Worm (Caenorhabditis elegans) whole organism, mixed stage, embryonic: ENCODE measurements around the gene pals-38.

Experiments
- M03D4.4 ChIP-seq: sonication (generic microtip); optimal IDR thresholded peaks from 2 replicates; lab custom pipeline; 2017; ENCODE audit warnings: mild to moderate bottlenecking, missing genetic modification characterization, missing compliant biosample characterization
- bed-3 ChIP-seq: fragments of 200-800 bp; sonication (Bioruptor generic); optimal IDR thresholded peaks from 3 replicates; lab custom pipeline; 2018; ENCODE audit warnings: mild to moderate bottlenecking, missing genetic modification characterization, moderate library complexity, missing compliant biosample characterization
- blmp-1 ChIP-seq: fragments of 150-350 bp; optimal IDR thresholded peaks from 2 replicates; lab custom pipeline; 2014; ENCODE audit warnings: missing biosample characterization, missing genetic modification characterization
- ceh-39 ChIP-seq: fragments of 150-350 bp; optimal IDR thresholded peaks from 2 replicates; lab custom pipeline; 2014; ENCODE audit warnings: missing biosample characterization, missing genetic modification characterization
- ceh-83 ChIP-seq: fragments of 200-800 bp; sonication (Bioruptor generic); optimal IDR thresholded peaks from 2 replicates; lab custom pipeline; 2018; ENCODE audit warnings: mild to moderate bottlenecking, missing genetic modification characterization, missing compliant biosample characterization
- cnd-1 ChIP-seq: fragments of 200-800 bp; sonication (Bioruptor generic); optimal IDR thresholded peaks from 2 replicates; lab custom pipeline; 2018; ENCODE audit warnings: mild to moderate bottlenecking, missing genetic modification characterization, missing compliant biosample characterization
- elt-1 ChIP-seq: sonication (generic microtip); optimal IDR thresholded peaks from 2 replicates; lab custom pipeline; 2017; ENCODE audit warnings: missing genetic modification characterization, mild to moderate bottlenecking, missing compliant biosample characterization, antibody characterized with exemption, moderate library complexity, borderline replicate concordance; ENCODE audit not compliant: insufficient read depth
- elt-3 ChIP-seq: fragments of 150-350 bp; optimal IDR thresholded peaks from 2 replicates; lab custom pipeline; 2014; ENCODE audit warnings: missing biosample characterization, missing genetic modification characterization
- flh-1 ChIP-seq: fragments of 200-800 bp; sonication (Bioruptor generic); optimal IDR thresholded peaks from 2 replicates; lab custom pipeline; 2018; ENCODE audit warnings: mild to moderate bottlenecking, missing genetic modification characterization, moderate library complexity, missing compliant biosample characterization
- ham-2 ChIP-seq: fragments of 200-800 bp; sonication (Bioruptor generic); optimal IDR thresholded peaks from 2 replicates; lab custom pipeline; 2018; ENCODE audit warnings: mild to moderate bottlenecking, missing genetic modification characterization, missing compliant biosample characterization
- hlh-1 ChIP-seq: fragments of 150-350 bp; optimal IDR thresholded peaks from 2 replicates; lab custom pipeline; 2014; ENCODE audit warnings: missing biosample characterization, missing genetic modification reagents, missing genetic modification characterization
- lin-13 ChIP-seq: fragments of 150-350 bp; optimal IDR thresholded peaks from 2 replicates; lab custom pipeline; 2014; ENCODE audit warnings: missing biosample characterization, missing genetic modification characterization
- lin-32 ChIP-seq: fragments of 200-800 bp; sonication (Bioruptor generic); optimal IDR thresholded peaks from 2 replicates; lab custom pipeline; 2018; ENCODE audit warnings: mild to moderate bottlenecking, missing genetic modification characterization, missing compliant biosample characterization
- lsy-2 ChIP-seq: fragments of 150-350 bp; optimal IDR thresholded peaks from 2 replicates; lab custom pipeline; 2014; ENCODE audit warnings: missing biosample characterization, missing genetic modification characterization
- mab-5 ChIP-seq: fragments of 150-350 bp; optimal IDR thresholded peaks from 2 replicates; lab custom pipeline; 2014; ENCODE audit warnings: missing biosample characterization, missing genetic modification characterization
- mls-2 ChIP-seq: sonication (generic microtip); optimal IDR thresholded peaks from 2 replicates; lab custom pipeline; 2016; ENCODE audit warnings: mild to moderate bottlenecking, missing genetic modification characterization, moderate library complexity, missing compliant biosample characterization
- nhr-12 ChIP-seq: fragments of 150-350 bp; optimal IDR thresholded peaks from 2 replicates; lab custom pipeline; 2014; ENCODE audit warnings: missing biosample characterization, missing genetic modification characterization
- nhr-237 ChIP-seq: fragments of 150-350 bp; optimal IDR thresholded peaks from 2 replicates; lab custom pipeline; 2014; ENCODE audit warnings: missing biosample characterization, missing genetic modification characterization
- nhr-28 ChIP-seq: fragments of 150-350 bp; optimal IDR thresholded peaks from 2 replicates; lab custom pipeline; 2014; ENCODE audit warnings: missing biosample characterization, missing genetic modification characterization
- nhr-76 ChIP-seq: sonication (generic microtip); optimal IDR thresholded peaks from 2 replicates; lab custom pipeline; 2017; ENCODE audit warnings: missing biosample characterization, missing genetic modification characterization
- pha-4 ChIP-seq: fragments of 150-350 bp; optimal IDR thresholded peaks from 2 replicates; lab custom pipeline; 2018; ENCODE audit warnings: missing biosample characterization, missing genetic modification reagents, missing genetic modification characterization
- sem-2 ChIP-seq: fragments of 200-800 bp; sonication (Bioruptor generic); optimal IDR thresholded peaks from 2 replicates; lab custom pipeline; 2018; ENCODE audit warnings: mild to moderate bottlenecking, missing genetic modification characterization, missing compliant biosample characterization
- snpc-4 ChIP-seq: fragments of 150-350 bp; optimal IDR thresholded peaks from 2 replicates; lab custom pipeline; 2014; ENCODE audit warnings: missing biosample characterization, missing genetic modification characterization
- sptf-1 ChIP-seq: sonication (generic microtip); optimal IDR thresholded peaks from 2 replicates; lab custom pipeline; 2017; ENCODE audit warnings: mild to moderate bottlenecking, missing genetic modification characterization, moderate library complexity, missing compliant biosample characterization
- tbx-8 ChIP-seq: fragments of 200-800 bp; sonication (Bioruptor generic); optimal IDR thresholded peaks from 2 replicates; lab custom pipeline; 2018; ENCODE audit warnings: mild to moderate bottlenecking, missing genetic modification characterization, moderate library complexity, missing compliant biosample characterization
- unc-120 ChIP-seq: sonication (generic microtip); optimal IDR thresholded peaks from 2 replicates; lab custom pipeline; 2017; ENCODE audit warnings: missing genetic modification characterization, missing compliant biosample characterization; ENCODE audit not compliant: poor library complexity, severe bottlenecking
- unc-39 ChIP-seq: fragments of 150-350 bp; optimal IDR thresholded peaks from 2 replicates; lab custom pipeline; 2014; ENCODE audit warnings: missing biosample characterization, missing genetic modification characterization
- unc-62 ChIP-seq: fragments of 150-350 bp; optimal IDR thresholded peaks from 2 replicates; lab custom pipeline; 2014; ENCODE audit warnings: missing biosample characterization, missing genetic modification reagents, missing genetic modification characterization
- zip-8 ChIP-seq: fragments of 150-350 bp; optimal IDR thresholded peaks from 2 replicates; lab custom pipeline; 2014; ENCODE audit warnings: missing biosample characterization, missing genetic modification characterization
- ztf-11 ChIP-seq: fragments of 150-350 bp; optimal IDR thresholded peaks from 2 replicates; lab custom pipeline; 2014; ENCODE audit warnings: missing biosample characterization, missing genetic modification characterization

Gene pals-38

ce11 chrV:12478990-12479389 lies 32.2 kb upstream of the pals-38 start:
- TF ChIP-seq nhr-76 (tag; lab: Kevin White, UChicago) = no peak
- TF ChIP-seq hlh-1 (tag; lab: Kevin White, UChicago) = peak; percentile 54
- TF ChIP-seq unc-120 (tag; lab: Kevin White, UChicago) = peak; percentile 27

ce11 chrV:12478111-12478510 lies 31.3 kb upstream of the pals-38 start, which contains the start of gene atn-1:
atn-1 (plus strand) TSS chrV:12478411.
- no peak for TF ChIP-seq elt-1 (tag; lab: Kevin White, UChicago)
- peak; percentile 9 for TF ChIP-seq ham-2 (GFP tag; lab: Kevin White, UChicago)

- TF ChIP-seq tbx-8 (GFP tag; lab: Kevin White, UChicago) = no peak
- no peak for TF ChIP-seq snpc-4 (tag; lab: Kevin White, UChicago)
- no peak for TF ChIP-seq nhr-76 (tag; lab: Kevin White, UChicago)
- TF ChIP-seq hlh-1 (tag; lab: Kevin White, UChicago) = peak; percentile 22
- TF ChIP-seq M03D4.4 (tag; lab: Kevin White, UChicago) = no peak
- peak; percentile 72 for TF ChIP-seq unc-120 (tag; lab: Kevin White, UChicago)
- TF ChIP-seq nhr-28 (tag; lab: Kevin White, UChicago) = no peak
- no peak for TF ChIP-seq flh-1 (GFP tag; lab: Kevin White, UChicago)
- TF ChIP-seq ham-2 (GFP tag; lab: Kevin White, UChicago) = no peak
- no peak for TF ChIP-seq bed-3 (GFP tag; lab: Kevin White, UChicago)
- no peak for TF ChIP-seq elt-3 (tag; lab: Kevin White, UChicago)
- TF ChIP-seq zip-8 (tag; lab: Kevin White, UChicago) = no peak
- TF ChIP-seq lin-32 (GFP tag; lab: Kevin White, UChicago) = no peak
- no peak for TF ChIP-seq pha-4
- TF ChIP-seq mls-2 (tag; lab: Kevin White, UChicago) = no peak
- no peak for TF ChIP-seq ztf-11 (tag; lab: Kevin White, UChicago)
- TF ChIP-seq elt-1 (tag; lab: Kevin White, UChicago) = no peak
- TF ChIP-seq unc-62 (GFP tag; lab: Kevin White, UChicago) = peak; percentile 34
Observed at ce11 chrV:12477139-12477538, 30.3 kb upstream of the pals-38 start.

- TF ChIP-seq blmp-1 (tag; lab: Kevin White, UChicago) = no peak
- TF ChIP-seq ceh-39 = no peak
- TF ChIP-seq sem-2 (GFP tag; lab: Kevin White, UChicago) = no peak
- no peak for TF ChIP-seq lin-32 (GFP tag; lab: Kevin White, UChicago)
- TF ChIP-seq cnd-1 = no peak
- no peak for TF ChIP-seq unc-39 (tag; lab: Kevin White, UChicago)
- TF ChIP-seq lsy-2 (tag; lab: Kevin White, UChicago) = no peak
- no peak for TF ChIP-seq ceh-83
- no peak for TF ChIP-seq mab-5 (tag; lab: Kevin White, UChicago)
- TF ChIP-seq hlh-1 (tag; lab: Kevin White, UChicago) = no peak
- TF ChIP-seq zip-8 (tag; lab: Kevin White, UChicago) = no peak
Observed at ce11 chrV:12475360-12475759, 28.6 kb upstream of the pals-38 start.

- no peak for TF ChIP-seq unc-62 (GFP tag; lab: Kevin White, UChicago)
- TF ChIP-seq lin-13 (tag; lab: Kevin White, UChicago) = no peak
- no peak for TF ChIP-seq snpc-4 (tag; lab: Kevin White, UChicago)
- TF ChIP-seq flh-1 (GFP tag; lab: Kevin White, UChicago) = no peak
- no peak for TF ChIP-seq sptf-1
- no peak for TF ChIP-seq tbx-8 (GFP tag; lab: Kevin White, UChicago)
- no peak for TF ChIP-seq elt-1 (tag; lab: Kevin White, UChicago)
- no peak for TF ChIP-seq blmp-1 (tag; lab: Kevin White, UChicago)
- TF ChIP-seq mab-5 (tag; lab: Kevin White, UChicago) = no peak
- no peak for TF ChIP-seq pha-4
- TF ChIP-seq nhr-237 = no peak
- TF ChIP-seq bed-3 (GFP tag; lab: Kevin White, UChicago) = no peak
- no peak for TF ChIP-seq zip-8 (tag; lab: Kevin White, UChicago)
- no peak for TF ChIP-seq nhr-12 (tag; lab: Kevin White, UChicago)
Observed at ce11 chrV:12470324-12470723, 23.5 kb upstream of the pals-38 start.
